Fruit fly (Drosophila melanogaster) whole organism, pupa: ENCODE data around the gene CG14369.

ENCODE experiments used
- CG17806 ChIP-seq: fragments of 200-800 bp; sonication (Bioruptor generic); optimal IDR thresholded peaks from 2 replicates; lab custom pipeline; 2018; ENCODE audit warnings: missing biosample characterization, mild to moderate bottlenecking, missing genetic modification characterization, moderate library complexity
- CG8159 ChIP-seq: fragments of 200-800 bp; sonication (Bioruptor generic); optimal IDR thresholded peaks from 3 replicates; lab custom pipeline; 2018; ENCODE audit warnings: missing biosample characterization, mild to moderate bottlenecking, missing genetic modification characterization, moderate library complexity
- CG9948 ChIP-seq: fragments of 200-800 bp; sonication (Bioruptor generic); optimal IDR thresholded peaks from 2 replicates; lab custom pipeline; 2018; ENCODE audit warnings: missing biosample characterization, mild to moderate bottlenecking, missing genetic modification characterization, moderate library complexity
- D1 ChIP-seq: fragments of 200-800 bp; sonication (Bioruptor generic); optimal IDR thresholded peaks from 2 replicates; lab custom pipeline; 2018; ENCODE audit warnings: missing biosample characterization, mild to moderate bottlenecking, missing genetic modification characterization, moderate library complexity
- Ets98B ChIP-seq: fragments of 200-800 bp; sonication (Bioruptor generic); IDR thresholded peaks from 2 replicates; pipeline ENCODE4 v1.3.6; 2022; ENCODE audit warnings: missing biosample characterization, missing genetic modification characterization
- Pif1A ChIP-seq: fragments of 200-800 bp; sonication (Bioruptor generic); optimal IDR thresholded peaks from 3 replicates; lab custom pipeline; 2016; ENCODE audit warnings: missing biosample characterization, missing genetic modification characterization
- gl ChIP-seq: fragments of 200-800 bp; sonication (Bioruptor generic); optimal IDR thresholded peaks from 2 replicates; lab custom pipeline; 2018; ENCODE audit warnings: missing biosample characterization, mild to moderate bottlenecking, missing genetic modification characterization

- TF ChIP-seq Ets98B (GFP tag; lab: Robert Waterston, UW) (no peak), Pif1A (GFP tag; lab: Kevin White, UChicago) (no peak), gl (tag; lab: Kevin White, UChicago) (no peak), D1 (tag; lab: Kevin White, UChicago) (no peak), CG17806 (tag; lab: Kevin White, UChicago) (no peak), CG9948 (tag; lab: Kevin White, UChicago) (no peak), CG8159 (tag; lab: Kevin White, UChicago) (no peak)
These were observed 39.2 kb upstream of the CG14369 start, which contains the start of gene CG10841 for dm6 chr3R:13631642-13632041.
